Fruit fly (Drosophila melanogaster) whole organism, wandering third instar larva: ENCODE results near the gene CG5934.
A peak's percentile ranks its signal among the peaks of the same experiment; 100 is the strongest.

Experiments used
- Abd-B ChIP-seq: fragments of >200 bp; optimal IDR thresholded peaks from 2 replicates; lab custom pipeline; 2017; ENCODE audit warnings: missing biosample characterization, missing genetic modification characterization
- CG32264 ChIP-seq: fragments of 200-800 bp; sonication (Bioruptor generic); optimal IDR thresholded peaks from 2 replicates; lab custom pipeline; 2016; ENCODE audit warnings: missing biosample characterization, missing genetic modification characterization
- CG9705 ChIP-seq: fragments of 200-800 bp; sonication (Bioruptor generic); optimal IDR thresholded peaks from 2 replicates; lab custom pipeline; 2018; ENCODE audit warnings: missing biosample characterization, mild to moderate bottlenecking, missing genetic modification characterization
- CrebA ChIP-seq: fragments of 200-800 bp; sonication (Bioruptor generic); optimal IDR thresholded peaks from 2 replicates; lab custom pipeline; 2016; ENCODE audit warnings: missing biosample characterization, mild to moderate bottlenecking, missing genetic modification characterization, borderline replicate concordance
- Dfd ChIP-seq: fragments of >200 bp; optimal IDR thresholded peaks from 2 replicates; lab custom pipeline; 2017; ENCODE audit warnings: missing biosample characterization, missing genetic modification characterization
- Dif ChIP-seq: fragments of 200-275, 200-300 bp; sonication (Bioruptor generic); optimal IDR thresholded peaks from 2 replicates; lab custom pipeline; 2018; ENCODE audit warnings: missing biosample characterization, missing genetic modification characterization; ENCODE audit not compliant: partially characterized antibody
- GATAd ChIP-seq: sonication (Bioruptor generic); optimal IDR thresholded peaks from 2 replicates; lab custom pipeline; 2016; ENCODE audit warnings: missing biosample characterization, missing genetic modification characterization
- HLH106 ChIP-seq: fragments of 200-800 bp; optimal IDR thresholded peaks from 3 replicates; lab custom pipeline; 2019; ENCODE audit warnings: missing biosample characterization, mild to moderate bottlenecking, missing genetic modification characterization, moderate library complexity
- Hnf4 ChIP-seq: fragments of 200-800 bp; sonication (Bioruptor generic); optimal IDR thresholded peaks from 2 replicates; lab custom pipeline; 2016; ENCODE audit warnings: missing biosample characterization, mild to moderate bottlenecking, missing genetic modification characterization
- Hr78 ChIP-seq: fragments of >200 bp; optimal IDR thresholded peaks from 2 replicates; lab custom pipeline; 2017; ENCODE audit warnings: missing biosample characterization, missing genetic modification characterization
- Hr83 ChIP-seq: fragments of 200-300 bp; sonication (Bioruptor generic); optimal IDR thresholded peaks from 2 replicates; lab custom pipeline; 2016; ENCODE audit warnings: missing biosample characterization, mild to moderate bottlenecking, missing genetic modification characterization, moderate library complexity; ENCODE audit not compliant: poor library complexity, severe bottlenecking
- Jra ChIP-seq: sonication (Bioruptor generic); optimal IDR thresholded peaks from 2 replicates; lab custom pipeline; 2016; ENCODE audit warnings: missing biosample characterization, missing genetic modification characterization
- Mio ChIP-seq: sonication (Bioruptor generic); optimal IDR thresholded peaks from 2 replicates; lab custom pipeline; 2016; ENCODE audit warnings: missing biosample characterization, missing genetic modification characterization
- Myc ChIP-seq: fragments of >200 bp; optimal IDR thresholded peaks from 2 replicates; lab custom pipeline; 2017
- N ChIP-seq: fragments of >200 bp; optimal IDR thresholded peaks from 2 replicates; lab custom pipeline; 2018; ENCODE audit warnings: missing biosample characterization, missing external identifiers, missing genetic modification characterization
- OdsH ChIP-seq: fragments of 200-800 bp; sonication (Bioruptor generic); optimal IDR thresholded peaks from 2 replicates; lab custom pipeline; 2016; ENCODE audit warnings: missing biosample characterization, mild to moderate bottlenecking, missing genetic modification characterization
- Rel ChIP-seq, 2 experiments: fragments of 200-800 bp; sonication (Bioruptor generic) in 1 of 2; optimal IDR thresholded peaks; 2 replicates in 1 of 2; 3 replicates in 1 of 2; lab custom pipeline; 2016 to 2019; ENCODE audit warnings: mild to moderate bottlenecking in 2 of 2, missing biosample characterization in 2 of 2, missing genetic modification characterization in 2 of 2, moderate library complexity in 1 of 2
- Sp1 ChIP-seq: fragments of 200-800 bp; sonication (Bioruptor generic); optimal IDR thresholded peaks from 3 replicates; lab custom pipeline; 2019; ENCODE audit warnings: missing biosample characterization, mild to moderate bottlenecking, missing genetic modification characterization, moderate library complexity
- Vsx2 ChIP-seq: fragments of 200-300, 225-300 bp; sonication (Bioruptor generic); optimal IDR thresholded peaks from 2 replicates; lab custom pipeline; 2018; ENCODE audit warnings: missing biosample characterization, missing genetic modification characterization; ENCODE audit not compliant: partially characterized antibody
- brk ChIP-seq: fragments of 200-800 bp; sonication (Bioruptor generic); optimal IDR thresholded peaks from 2 replicates; lab custom pipeline; 2016; ENCODE audit warnings: missing biosample characterization, mild to moderate bottlenecking, missing genetic modification characterization
- dl ChIP-seq, 2 experiments: fragments of 175-275, 200-275 bp in 1 of 2; fragments of 200-275 bp in 1 of 2; sonication (Bioruptor generic); optimal IDR thresholded peaks; lab custom pipeline; 2018; ENCODE audit warnings: mild to moderate bottlenecking in 2 of 2, missing biosample characterization in 2 of 2, missing genetic modification characterization in 2 of 2, moderate library complexity in 2 of 2; ENCODE audit not compliant: partially characterized antibody in 2 of 2, insufficient read depth in 1 of 2
- dmrt93B ChIP-seq: fragments of 200-800 bp; sonication (Bioruptor generic); optimal IDR thresholded peaks from 2 replicates; lab custom pipeline; 2018; ENCODE audit warnings: missing biosample characterization, mild to moderate bottlenecking, missing genetic modification characterization
- dsf ChIP-seq: sonication (Bioruptor generic); optimal IDR thresholded peaks from 2 replicates; lab custom pipeline; 2016; ENCODE audit warnings: missing biosample characterization, missing genetic modification characterization, borderline replicate concordance
- ey ChIP-seq: fragments of 200-800 bp; sonication (Bioruptor generic); optimal IDR thresholded peaks from 2 replicates; lab custom pipeline; 2016; ENCODE audit warnings: missing biosample characterization, missing genetic modification characterization
- foxo ChIP-seq, 2 experiments: fragments of 200-800 bp; sonication (Bioruptor generic); optimal IDR thresholded peaks; 2 replicates in 1 of 2; 3 replicates in 1 of 2; lab custom pipeline; 2016 to 2017; ENCODE audit warnings: missing biosample characterization in 2 of 2, missing genetic modification characterization in 2 of 2
- fru ChIP-seq: fragments of 200-800 bp; sonication (Bioruptor generic); optimal IDR thresholded peaks from 3 replicates; lab custom pipeline; 2016; ENCODE audit warnings: missing biosample characterization, mild to moderate bottlenecking, missing genetic modification characterization
- h ChIP-seq: fragments of 200-800 bp; sonication (Bioruptor generic); optimal IDR thresholded peaks from 3 replicates; lab custom pipeline; 2016; ENCODE audit warnings: missing biosample characterization, mild to moderate bottlenecking, missing genetic modification characterization
- jim ChIP-seq: fragments of 175-275, 200-325 bp; sonication (Bioruptor generic); optimal IDR thresholded peaks from 2 replicates; lab custom pipeline; 2016; ENCODE audit warnings: missing biosample characterization, mild to moderate bottlenecking, missing genetic modification characterization
- pan ChIP-seq: fragments of >200 bp; optimal IDR thresholded peaks from 2 replicates; lab custom pipeline; 2017
- psq ChIP-seq: fragments of 200-800 bp; sonication (Bioruptor generic); optimal IDR thresholded peaks from 3 replicates; lab custom pipeline; 2017; ENCODE audit warnings: missing biosample characterization, mild to moderate bottlenecking, missing genetic modification characterization, moderate library complexity
- rgr ChIP-seq: fragments of 200-800 bp; sonication (Bioruptor generic); optimal IDR thresholded peaks from 3 replicates; lab custom pipeline; 2016; ENCODE audit warnings: missing biosample characterization, mild to moderate bottlenecking, missing genetic modification characterization
- sage ChIP-seq: fragments of 200-800 bp; sonication (Bioruptor generic); optimal IDR thresholded peaks from 2 replicates; lab custom pipeline; 2016; ENCODE audit warnings: missing biosample characterization, mild to moderate bottlenecking, missing genetic modification characterization
- sv ChIP-seq: fragments of 200-800 bp; sonication (Bioruptor generic); optimal IDR thresholded peaks from 3 replicates; lab custom pipeline; 2016; ENCODE audit warnings: missing biosample characterization, missing genetic modification characterization
- tai ChIP-seq: sonication (Bioruptor generic); optimal IDR thresholded peaks from 2 replicates; lab custom pipeline; 2016; ENCODE audit warnings: missing biosample characterization, missing genetic modification characterization
- usp ChIP-seq: fragments of >200 bp; optimal IDR thresholded peaks from 2 replicates; lab custom pipeline; 2017; ENCODE audit warnings: missing biosample characterization, missing genetic modification characterization
- woc ChIP-seq: sonication (Bioruptor generic); optimal IDR thresholded peaks from 2 replicates; lab custom pipeline; 2016; ENCODE audit warnings: missing biosample characterization, mild to moderate bottlenecking, missing genetic modification characterization

CG5934 gene

DNA sequence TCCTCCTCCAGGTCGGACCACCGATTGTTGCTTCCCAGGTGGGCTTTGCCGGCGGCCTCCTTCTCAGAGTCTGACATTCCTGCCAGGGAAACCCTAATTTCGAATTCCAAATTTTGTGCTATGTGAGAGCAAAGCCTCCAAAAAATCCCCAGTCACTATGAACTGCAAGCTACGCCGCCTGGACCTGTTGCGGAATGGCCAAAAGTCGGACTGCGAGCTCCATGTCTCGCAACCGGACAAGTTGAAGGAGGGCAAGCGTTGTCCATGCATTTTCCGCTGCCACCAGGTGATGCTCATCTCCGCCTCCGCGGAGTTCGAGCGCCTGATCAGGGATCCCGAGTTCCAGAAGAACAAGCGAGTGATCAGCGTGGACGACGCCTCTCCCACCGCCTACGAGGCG, 8.2 kb upstream of the CG5934 start, which contains the start of the genes CG14262 and CG14260:
Gene CG14262 (minus strand): TSS at position 101 of the 400 bp plus-strand sequence.
Gene CG14260 (plus strand): TSS at position 128 of the 400 bp plus-strand sequence.
- no peak for TF ChIP-seq foxo (GFP tag; optimal IDR thresholded peaks at IDR 0.05; lab: Kevin White, UChicago)
- no peak for TF ChIP-seq Rel (GFP tag; optimal IDR thresholded peaks at IDR 0.05; lab: Kevin White, UChicago)
- TF ChIP-seq Rel (tag; optimal IDR thresholded peaks at IDR 0.05; lab: Kevin White, UChicago), result no peak
- TF ChIP-seq CG9705, result no peak
- TF ChIP-seq h (GFP tag; lab: Kevin White, UChicago), result no peak
- TF ChIP-seq Abd-B (GFP tag; lab: Kevin White, UChicago), result no peak
- no peak for TF ChIP-seq Sp1 (GFP tag; lab: Kevin White, UChicago)
- TF ChIP-seq Myc (lab: Kevin White, UChicago), result no peak
- no peak for TF ChIP-seq pan
- TF ChIP-seq rgr (GFP tag; lab: Kevin White, UChicago), result no peak
- no peak for TF ChIP-seq usp (GFP tag; lab: Kevin White, UChicago)
- no peak for TF ChIP-seq jim
- no peak for TF ChIP-seq OdsH
- no peak for TF ChIP-seq Hr83 (GFP tag; lab: Kevin White, UChicago)
- no peak for TF ChIP-seq ey (GFP tag; lab: Kevin White, UChicago)
- TF ChIP-seq Hnf4 (GFP tag; lab: Kevin White, UChicago), result no peak

- TF ChIP-seq Rel (GFP tag; optimal IDR thresholded peaks at IDR 0.05; lab: Kevin White, UChicago) (no peak), Rel (tag; optimal IDR thresholded peaks at IDR 0.05; lab: Kevin White, UChicago) (peak; percentile 78), usp (GFP tag; lab: Kevin White, UChicago) (no peak)
Measured at dm6 chr3R:27270379-27271266, 2.9 kb upstream of the CG5934 start.

dm6 chr3R:27272233-27272632, 1.3 kb upstream of the CG5934 start:
- TF ChIP-seq Sp1 (GFP tag; lab: Kevin White, UChicago) (no peak), jim (peak; percentile 56), Myc (lab: Kevin White, UChicago) (peak; percentile 2)

DNA sequence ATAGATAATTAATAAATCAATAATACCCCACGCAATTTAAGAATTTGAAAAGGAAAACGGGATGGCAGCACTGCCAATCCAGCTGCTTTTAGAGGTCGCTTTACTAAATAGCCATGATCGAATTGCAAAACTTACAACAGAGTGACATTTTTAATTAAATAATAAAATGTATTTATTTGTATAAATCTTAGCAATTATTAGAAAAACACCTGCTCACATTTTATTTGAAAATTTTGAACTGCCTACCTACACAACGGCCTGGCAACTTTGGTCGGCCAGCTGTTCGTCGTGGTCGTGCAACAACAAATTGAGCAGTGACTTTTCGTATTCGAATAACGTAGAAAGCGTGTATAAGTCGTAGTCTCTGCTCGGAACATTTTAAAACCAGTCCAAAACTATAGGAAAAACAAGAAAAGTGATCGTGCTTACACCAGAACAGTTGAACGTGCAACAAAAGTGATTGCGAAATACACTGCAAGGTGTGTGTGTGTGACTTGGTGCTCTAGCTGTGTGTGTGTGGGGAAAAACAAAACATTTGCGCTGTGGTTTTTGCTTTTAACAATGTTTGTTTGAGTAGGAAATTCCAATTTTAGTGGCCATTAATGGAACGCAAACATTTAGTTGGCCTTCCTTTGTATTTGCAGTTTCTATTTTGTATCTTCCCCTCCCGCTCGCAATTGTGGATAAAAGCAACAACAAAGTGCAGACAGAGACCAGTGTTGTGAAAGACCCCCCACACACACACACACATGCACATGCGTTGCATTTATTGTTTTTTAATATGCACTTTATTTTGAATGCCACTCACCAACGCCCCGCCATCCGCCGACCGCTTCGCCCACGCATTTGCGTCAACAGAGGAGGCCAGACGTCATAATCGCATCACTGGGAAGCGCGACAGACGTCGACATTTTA, 1.3 kb downstream of the CG5934 start, which contains the start of gene CG5938:
Gene CG5938 (plus strand): TSS at position 262 of the 915 bp plus-strand sequence.
- TF ChIP-seq sv (GFP tag; lab: Kevin White, UChicago) (peak; percentile 40), brk (no peak), h (GFP tag; lab: Kevin White, UChicago) (peak; percentile 31), ey (GFP tag; lab: Kevin White, UChicago) (no peak), Mio (no peak), Jra (GFP tag; lab: Kevin White, UChicago) (peak; percentile 23), N (no peak), GATAd (GFP tag; lab: Kevin White, UChicago) (no peak), tai (GFP tag; lab: Kevin White, UChicago) (no peak), dl (GFP tag; optimal IDR thresholded peaks at IDR 0.05; lab: Kevin White, UChicago; ENCODE audit: insufficient read depth in 1 of 2, partially characterized antibody in 2 of 2) (no peak), woc (GFP tag; lab: Kevin White, UChicago) (no peak), Abd-B (GFP tag; lab: Kevin White, UChicago) (no peak), psq (GFP tag; lab: Kevin White, UChicago) (no peak), Hr83 (GFP tag; lab: Kevin White, UChicago) (peak; percentile 49), Hr78 (no peak), jim (peak; percentile 35), Dfd (GFP tag; lab: Kevin White, UChicago) (no peak), dmrt93B (GFP tag; lab: Kevin White, UChicago) (no peak), rgr (GFP tag; lab: Kevin White, UChicago) (peak; percentile 29), CrebA (no peak), foxo (GFP tag; optimal IDR thresholded peaks at IDR 0.05; lab: Kevin White, UChicago) (peak in 1 of 2 experiments; percentile 21), Vsx2 (GFP tag; lab: Kevin White, UChicago) (no peak), Dif (GFP tag; lab: Kevin White, UChicago) (no peak), Myc (lab: Kevin White, UChicago) (no peak), Hnf4 (GFP tag; lab: Kevin White, UChicago) (peak; percentile 30), sage (GFP tag; lab: Kevin White, UChicago) (no peak), fru (GFP tag; lab: Kevin White, UChicago) (no peak), CG9705 (no peak), Sp1 (GFP tag; lab: Kevin White, UChicago) (peak; percentile 15), Rel (GFP tag; optimal IDR thresholded peaks at IDR 0.05; lab: Kevin White, UChicago) (no peak), Rel (tag; optimal IDR thresholded peaks at IDR 0.05; lab: Kevin White, UChicago) (peak; percentile 94), HLH106 (peak; percentile 55), OdsH (no peak), CG32264 (GFP tag; lab: Kevin White, UChicago) (no peak), usp (GFP tag; lab: Kevin White, UChicago) (no peak), pan (no peak), dsf (GFP tag; lab: Kevin White, UChicago) (no peak)
